Worm (Caenorhabditis elegans): ENCODE results near the gene cln-3.3.

cln-3.3 gene

ce11 chrV:8732934-8733333 lies 50.1 kb downstream of the cln-3.3 start, which contains the start of gene ZC196.4:
ZC196.4 (plus strand) TSS chrV:8733106.
- no peak for TF ChIP-seq hlh-6 (tag; optimal IDR thresholded peaks at IDR 0.05)
- no peak for TF ChIP-seq dmd-4 (tag; optimal IDR thresholded peaks at IDR 0.05; ENCODE audit: borderline replicate concordance)
- TF ChIP-seq unc-3 (GFP tag; conservative IDR thresholded peaks at IDR 0.05) = no peak
- TF ChIP-seq unc-3 (tag; optimal IDR thresholded peaks at IDR 0.05) = no peak
- no peak for TF ChIP-seq ceh-6 (GFP tag; optimal IDR thresholded peaks at IDR 0.05)
- no peak for TF ChIP-seq unc-55 (GFP tag; optimal IDR thresholded peaks at IDR 0.05)
- TF ChIP-seq rnt-1 (tag; optimal IDR thresholded peaks at IDR 0.05) = no peak
- no peak for TF ChIP-seq hlh-8 (tag; optimal IDR thresholded peaks at IDR 0.05)
- TF ChIP-seq sdc-2 (tag; optimal IDR thresholded peaks at IDR 0.05) = no peak
- TF ChIP-seq ahr-1 (tag; optimal IDR thresholded peaks at IDR 0.05) = no peak
- no peak for TF ChIP-seq fkh-10 (GFP tag; optimal IDR thresholded peaks at IDR 0.05)
- TF ChIP-seq pax-1 (tag; optimal IDR thresholded peaks at IDR 0.05) = no peak
